Fruit fly (Drosophila melanogaster): ENCODE results near the gene TpnC73F.

dm6 chr3L:17003251-17004171 is 42.4 kb upstream of the TpnC73F start:
- TF ChIP-seq EcR (GFP tag; optimal IDR thresholded peaks at IDR 0.05) (no peak), CG8159 (tag; optimal IDR thresholded peaks at IDR 0.05) (no peak), CG9948 (tag; optimal IDR thresholded peaks at IDR 0.05) (no peak), gl (tag; optimal IDR thresholded peaks at IDR 0.05) (no peak), CG8301 (tag; optimal IDR thresholded peaks at IDR 0.05) (no peak), D1 (tag; optimal IDR thresholded peaks at IDR 0.05) (no peak), CG32121 (GFP tag; IDR thresholded peaks at IDR 0.05) (no peak), Ets98B (GFP tag; IDR thresholded peaks at IDR 0.05) (no peak), CG15710 (tag; optimal IDR thresholded peaks at IDR 0.05) (no peak), CG34367 (tag; optimal IDR thresholded peaks at IDR 0.05) (no peak), CG14655 (GFP tag; optimal IDR thresholded peaks at IDR 0.05) (no peak), CG17806 (tag; optimal IDR thresholded peaks at IDR 0.05) (no peak), Snoo (tag; optimal IDR thresholded peaks at IDR 0.05) (no peak), CG13204 (GFP tag; optimal IDR thresholded peaks at IDR 0.05) (no peak)

Measured in whole organism, pupa.